Worm (Caenorhabditis elegans) whole organism, L1 larva: ENCODE measurements around the gene F49F1.12.
A peak's percentile ranks its signal among the peaks of the same experiment; 100 is the strongest.

ENCODE experiments used
- C04F5.9 ChIP-seq: sonication (generic microtip); optimal IDR thresholded peaks from 2 replicates; lab custom pipeline; 2016; ENCODE audit warnings: missing genetic modification characterization, missing compliant biosample characterization
- C16A3.4 ChIP-seq: fragments of 150-350 bp; optimal IDR thresholded peaks from 2 replicates; lab custom pipeline; 2014; ENCODE audit warnings: missing biosample characterization, missing genetic modification characterization
- F16B12.6 ChIP-seq: fragments of 150-350 bp; optimal IDR thresholded peaks from 2 replicates; lab custom pipeline; 2014; ENCODE audit warnings: missing biosample characterization, missing genetic modification characterization
- aly-2 ChIP-seq: fragments of 150-350 bp; optimal IDR thresholded peaks from 2 replicates; lab custom pipeline; 2014; ENCODE audit warnings: missing biosample characterization, missing genetic modification characterization
- ceh-8 ChIP-seq: fragments of 200-800 bp; sonication (Bioruptor generic); optimal IDR thresholded peaks from 2 replicates; lab custom pipeline; 2018; ENCODE audit warnings: mild to moderate bottlenecking, missing genetic modification characterization, moderate library complexity, missing compliant biosample characterization
- ceh-88 ChIP-seq: fragments of 200-800 bp; sonication (Bioruptor generic); IDR thresholded peaks from 2 replicates; pipeline ENCODE4 v1.3.6; 2022; ENCODE audit warnings: missing genetic modification characterization, missing compliant biosample characterization
- dsc-1 ChIP-seq: sonication (generic microtip); optimal IDR thresholded peaks from 2 replicates; lab custom pipeline; 2016; ENCODE audit warnings: mild to moderate bottlenecking, missing genetic modification characterization, missing compliant biosample characterization
- efl-1 ChIP-seq, 4 experiments: fragments of 150-350 bp; optimal IDR thresholded peaks in 3 of 4; peaks in 1 of 4; 1 replicate in 1 of 4; 2 replicates in 3 of 4; lab custom pipeline; 2014; ENCODE audit warnings: missing biosample characterization in 2 of 4, missing genetic modification characterization in 2 of 4, missing genetic modification reagents in 2 of 4
- efl-3 ChIP-seq: fragments of 200-800 bp; sonication (Bioruptor generic); optimal IDR thresholded peaks from 2 replicates; lab custom pipeline; 2018; ENCODE audit warnings: mild to moderate bottlenecking, missing genetic modification characterization, missing compliant biosample characterization
- egl-13 ChIP-seq: sonication (generic microtip); optimal IDR thresholded peaks from 2 replicates; lab custom pipeline; 2016; ENCODE audit warnings: missing genotype, missing genetic modification reagents, missing genetic modification characterization, missing compliant biosample characterization
- egl-27 ChIP-seq, 2 experiments: fragments of 150-350 bp in 1 of 2; sonication (generic microtip); optimal IDR thresholded peaks; 3 replicates each; lab custom pipeline; 2017 to 2018; ENCODE audit warnings: missing biosample characterization in 2 of 2, missing genetic modification characterization in 2 of 2, missing genetic modification reagents in 2 of 2
- elt-3 ChIP-seq, 6 experiments: fragments of 150-350 bp in 1 of 6; sonication (generic microtip); optimal IDR thresholded peaks; 2 replicates each; lab custom pipeline; 2017 to 2018; ENCODE audit warnings: missing biosample characterization in 6 of 6, missing genetic modification characterization in 6 of 6, inconsistent platforms in 1 of 6
- fkh-8 ChIP-seq: sonication (generic microtip); optimal IDR thresholded peaks from 2 replicates; lab custom pipeline; 2016; ENCODE audit warnings: mild to moderate bottlenecking, missing genetic modification characterization, missing compliant biosample characterization
- fos-1 ChIP-seq: fragments of 150-350 bp; optimal IDR thresholded peaks from 2 replicates; lab custom pipeline; 2014; ENCODE audit warnings: missing biosample characterization, missing genetic modification characterization
- grh-1 ChIP-seq: fragments of 200-800 bp; sonication (Bioruptor generic); IDR thresholded peaks from 2 replicates; pipeline ENCODE4 v1.3.6; 2022; ENCODE audit warnings: missing genetic modification reagents, missing genetic modification characterization, missing compliant biosample characterization
- irx-1 ChIP-seq: sonication (generic microtip); optimal IDR thresholded peaks from 2 replicates; lab custom pipeline; 2016; ENCODE audit warnings: missing genetic modification characterization, missing compliant biosample characterization
- isw-1 ChIP-seq: fragments of 200-800 bp; sonication (Bioruptor generic); IDR thresholded peaks from 2 replicates; pipeline ENCODE4 v1.3.6; 2022; ENCODE audit warnings: missing genetic modification characterization, missing compliant biosample characterization
- lin-13 ChIP-seq: fragments of 150-350 bp; optimal IDR thresholded peaks from 2 replicates; lab custom pipeline; 2014; ENCODE audit warnings: missing biosample characterization, missing genetic modification reagents, missing genetic modification characterization
- lin-35 ChIP-seq, 2 experiments: fragments of 150-350 bp; optimal IDR thresholded peaks; 2 replicates each; lab custom pipeline; 2014; ENCODE audit warnings: missing biosample characterization in 2 of 2, missing genetic modification characterization in 2 of 2, missing genetic modification reagents in 2 of 2
- lin-39 ChIP-seq: fragments of 150-350 bp; optimal IDR thresholded peaks from 2 replicates; lab custom pipeline; 2014; ENCODE audit warnings: missing biosample characterization, missing genetic modification reagents, missing genetic modification characterization
- lsy-2 ChIP-seq, 2 experiments: fragments of 150-350 bp; optimal IDR thresholded peaks; 2 replicates each; lab custom pipeline; 2014; ENCODE audit warnings: missing biosample characterization in 2 of 2, missing genetic modification characterization in 2 of 2
- mab-9 ChIP-seq: fragments of 200-800 bp; sonication (Bioruptor generic); IDR thresholded peaks from 2 replicates; pipeline ENCODE4 v1.3.6; 2022; ENCODE audit warnings: missing genetic modification reagents, missing genetic modification characterization, missing compliant biosample characterization
- mdl-1 ChIP-seq, 2 experiments: fragments of 150-350 bp; optimal IDR thresholded peaks; 2 replicates each; lab custom pipeline; 2014 to 2017; ENCODE audit warnings: missing biosample characterization in 2 of 2, missing genetic modification characterization in 2 of 2, inconsistent platforms in 1 of 2
- mep-1 ChIP-seq: fragments of 150-350 bp; optimal IDR thresholded peaks from 2 replicates; lab custom pipeline; 2014; ENCODE audit warnings: missing biosample characterization, missing genetic modification characterization
- nhr-11 ChIP-seq: fragments of 150-350 bp; optimal IDR thresholded peaks from 2 replicates; lab custom pipeline; 2014; ENCODE audit warnings: missing biosample characterization, missing genetic modification characterization
- nhr-20 ChIP-seq: sonication (generic microtip); optimal IDR thresholded peaks from 2 replicates; lab custom pipeline; 2016; ENCODE audit warnings: mild to moderate bottlenecking, missing genetic modification characterization, missing compliant biosample characterization
- nhr-47 ChIP-seq: sonication (generic microtip); optimal IDR thresholded peaks from 2 replicates; lab custom pipeline; 2016; ENCODE audit warnings: mild to moderate bottlenecking, missing genetic modification characterization, moderate library complexity, missing compliant biosample characterization
- nhr-71 ChIP-seq: sonication (generic microtip); optimal IDR thresholded peaks from 2 replicates; lab custom pipeline; 2016; ENCODE audit warnings: mild to moderate bottlenecking, missing genetic modification characterization, moderate library complexity, missing compliant biosample characterization
- nhr-76 ChIP-seq: sonication (generic microtip); optimal IDR thresholded peaks from 2 replicates; lab custom pipeline; 2017; ENCODE audit warnings: missing biosample characterization, missing genetic modification characterization
- nhr-77 ChIP-seq: fragments of 150-350 bp; optimal IDR thresholded peaks from 2 replicates; lab custom pipeline; 2014; ENCODE audit warnings: missing biosample characterization, missing genetic modification characterization
- nhr-85 ChIP-seq: sonication (generic microtip); peaks from one replicate; lab custom pipeline; 2016; ENCODE audit warnings: missing genetic modification characterization, inconsistent platforms, missing compliant biosample characterization
- nhr-90 ChIP-seq: sonication (generic microtip); optimal IDR thresholded peaks from 2 replicates; lab custom pipeline; 2016; ENCODE audit warnings: mild to moderate bottlenecking, missing genetic modification characterization, missing compliant biosample characterization; ENCODE audit not compliant: poor library complexity
- pax-3 ChIP-seq: fragments of 200-800 bp; sonication (Bioruptor generic); optimal IDR thresholded peaks from 2 replicates; lab custom pipeline; 2018; ENCODE audit warnings: mild to moderate bottlenecking, missing genetic modification characterization, moderate library complexity, missing compliant biosample characterization
- skn-1 ChIP-seq: fragments of 150-350 bp; optimal IDR thresholded peaks from 2 replicates; lab custom pipeline; 2014; ENCODE audit warnings: missing biosample characterization, missing genetic modification characterization
- snpc-4 ChIP-seq: fragments of 150-350 bp; optimal IDR thresholded peaks from 2 replicates; lab custom pipeline; 2014; ENCODE audit warnings: missing biosample characterization, missing genetic modification characterization
- sox-4 ChIP-seq: sonication (generic microtip); optimal IDR thresholded peaks from 2 replicates; lab custom pipeline; 2016; ENCODE audit warnings: missing genetic modification characterization, missing compliant biosample characterization
- sup-37 ChIP-seq: fragments of 200-800 bp; sonication (Bioruptor generic); optimal IDR thresholded peaks from 2 replicates; lab custom pipeline; 2018; ENCODE audit warnings: mild to moderate bottlenecking, missing genetic modification characterization, missing compliant biosample characterization
- swsn-7 ChIP-seq: sonication (generic microtip); optimal IDR thresholded peaks from 2 replicates; lab custom pipeline; 2016; ENCODE audit warnings: missing genetic modification characterization, missing compliant biosample characterization
- tbx-2 ChIP-seq: sonication (generic microtip); optimal IDR thresholded peaks from 2 replicates; lab custom pipeline; 2016; ENCODE audit warnings: missing genetic modification characterization, missing compliant biosample characterization
- unc-86 ChIP-seq: sonication (generic microtip); optimal IDR thresholded peaks from 2 replicates; lab custom pipeline; 2016; ENCODE audit warnings: missing genetic modification characterization, missing compliant biosample characterization
- xbp-1 ChIP-seq: sonication (generic microtip); optimal IDR thresholded peaks from 2 replicates; lab custom pipeline; 2016; ENCODE audit warnings: missing genetic modification characterization, missing compliant biosample characterization
- ztf-11 ChIP-seq, 2 experiments: sonication (generic microtip); optimal IDR thresholded peaks; 2 replicates each; lab custom pipeline; 2016 to 2017; ENCODE audit warnings: missing genetic modification characterization in 2 of 2, missing biosample characterization in 1 of 2, missing compliant biosample characterization in 1 of 2
- ztf-4 ChIP-seq: fragments of 150-350 bp; optimal IDR thresholded peaks from 2 replicates; lab custom pipeline; 2014; ENCODE audit warnings: missing biosample characterization, missing genetic modification characterization

The F49F1.12 gene

ce11 chrIV:4093087-4093486 lies 49.8 kb downstream of the F49F1.12 start (continued):
- peak; percentile 17 for TF ChIP-seq C04F5.9 (tag; lab: Kevin White, UChicago)
- peak; percentile 80 for TF ChIP-seq unc-86 (tag; lab: Kevin White, UChicago)
- peak; percentile 40 for TF ChIP-seq nhr-11 (tag; lab: Kevin White, UChicago)
- peak; percentile 53 for TF ChIP-seq pax-3 (tag; lab: Kevin White, UChicago)
- TF ChIP-seq snpc-4 (tag; lab: Kevin White, UChicago): peak; percentile 42
- TF ChIP-seq ceh-8 (GFP tag; lab: Kevin White, UChicago): no peak
- peak; percentile 88 for TF ChIP-seq swsn-7 (tag; lab: Kevin White, UChicago)
- TF ChIP-seq lsy-2 (tag; optimal IDR thresholded peaks at IDR 0.05; lab: Kevin White, UChicago): peak; percentile 75 to 77
- TF ChIP-seq egl-13 (tag; lab: Kevin White, UChicago): peak; percentile 78
- peak in 1 of 2 experiments; percentile 45 for TF ChIP-seq ztf-11 (tag; optimal IDR thresholded peaks at IDR 0.05; lab: Kevin White, UChicago)
- peak; percentile 60; the same call in 1 of the 2 replicates for TF ChIP-seq grh-1 (GFP tag; lab: Robert Waterston, UW)
- peak; percentile 56; the same call in 1 of the 2 replicates for TF ChIP-seq mab-9 (GFP tag; lab: Robert Waterston, UW)
- TF ChIP-seq nhr-90 (tag; lab: Kevin White, UChicago): peak; percentile 68
- peak; percentile 70 for TF ChIP-seq ztf-4
- TF ChIP-seq nhr-77 (tag; lab: Kevin White, UChicago): peak; percentile 3
- peak; percentile 64 for TF ChIP-seq ceh-88 (GFP tag; lab: Robert Waterston, UW)
- TF ChIP-seq tbx-2 (tag; lab: Kevin White, UChicago): peak; percentile 80
- TF ChIP-seq irx-1 (tag; lab: Kevin White, UChicago): peak; percentile 38
- TF ChIP-seq nhr-76: no peak
- no peak for TF ChIP-seq efl-3 (GFP tag; lab: Kevin White, UChicago)
- peak; percentile 67 for TF ChIP-seq mep-1 (tag; lab: Kevin White, UChicago)
- TF ChIP-seq lin-35 (GFP tag; optimal IDR thresholded peaks at IDR 0.05; lab: Kevin White, UChicago): peak; percentile 60 to 62
- TF ChIP-seq fos-1: peak; percentile 71
- peak; percentile 90 for TF ChIP-seq nhr-85 (tag; lab: Kevin White, UChicago)
- peak; percentile 70 for TF ChIP-seq dsc-1 (tag; lab: Kevin White, UChicago)
- TF ChIP-seq efl-1 (optimal IDR thresholded peaks at IDR 0.05; lab: Kevin White, UChicago): peak; percentile 75 to 85
- peak; percentile 35 to 94 for TF ChIP-seq efl-1 (GFP tag; optimal IDR thresholded peaks at IDR 0.05 in 1 of 2; lab: Kevin White, UChicago)
- peak; percentile 74 for TF ChIP-seq fkh-8 (tag; lab: Kevin White, UChicago)
- TF ChIP-seq isw-1 (GFP tag; lab: Robert Waterston, UW): peak; percentile 71
- peak; percentile 32 for TF ChIP-seq lin-13 (GFP tag; lab: Kevin White, UChicago)
- TF ChIP-seq elt-3 (tag; optimal IDR thresholded peaks at IDR 0.05; lab: Kevin White, UChicago): peak in 2 of 6 experiments; percentile 19 to 36
- TF ChIP-seq nhr-71 (tag; lab: Kevin White, UChicago): peak; percentile 92
- no peak for TF ChIP-seq sox-4 (tag; lab: Kevin White, UChicago)
- peak; percentile 4 to 58 for TF ChIP-seq egl-27 (tag; optimal IDR thresholded peaks at IDR 0.05; lab: Kevin White, UChicago)
- TF ChIP-seq sup-37 (GFP tag; lab: Kevin White, UChicago): no peak
- peak; percentile 84 for TF ChIP-seq nhr-20 (tag; lab: Kevin White, UChicago)
- peak in 1 of 2 experiments; percentile 45 for TF ChIP-seq mdl-1 (tag; optimal IDR thresholded peaks at IDR 0.05; lab: Kevin White, UChicago)
- TF ChIP-seq aly-2: peak; percentile 19
- peak; percentile 11 for TF ChIP-seq C16A3.4 (tag; lab: Kevin White, UChicago)
- TF ChIP-seq nhr-47 (tag; lab: Kevin White, UChicago): peak; percentile 87
- TF ChIP-seq xbp-1: peak; percentile 81
- peak; percentile 76 for TF ChIP-seq skn-1
- TF ChIP-seq F16B12.6 (tag; lab: Kevin White, UChicago): peak; percentile 46
- TF ChIP-seq lin-39: peak; percentile 53
